Fruit fly (Drosophila melanogaster): ENCODE results near the gene yata.

The yata gene

DNA sequence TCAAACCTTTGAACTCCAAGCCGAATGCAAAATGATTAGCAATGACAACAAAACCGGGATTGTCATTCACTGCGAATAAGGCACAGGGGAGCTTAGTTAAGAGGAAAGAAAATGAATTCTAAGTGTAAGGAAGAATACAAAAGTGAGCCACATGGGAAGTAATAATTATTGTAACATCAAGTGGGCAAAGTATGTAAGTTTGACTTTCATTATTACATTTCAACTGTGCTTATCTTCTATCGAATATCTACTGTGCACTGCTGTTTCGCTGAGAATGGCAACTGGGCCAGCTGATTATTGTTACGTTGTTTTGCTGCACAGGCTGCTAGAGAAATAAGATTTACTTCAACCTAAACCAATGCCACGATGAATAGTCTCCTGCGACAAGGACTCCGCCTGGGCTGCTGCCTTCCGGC, 12.3 kb upstream of the yata start, which contains the start of the genes CG7601 and CIA30 (continued):
- peak; percentile 98 for TF ChIP-seq CG16863 (GFP tag; optimal IDR thresholded peaks at IDR 0.05)
- TF ChIP-seq Fer2 (tag; optimal IDR thresholded peaks at IDR 0.05), result peak; percentile 99
- peak; percentile 99 for TF ChIP-seq zfh2 (GFP tag; optimal IDR thresholded peaks at IDR 0.05)
- no peak for TF ChIP-seq Tbp (GFP tag; optimal IDR thresholded peaks at IDR 0.05)
- peak; percentile 98 for TF ChIP-seq CG18599 (GFP tag; optimal IDR thresholded peaks at IDR 0.05)
- TF ChIP-seq unpg (GFP tag; optimal IDR thresholded peaks at IDR 0.05), result peak; percentile 98
- peak; percentile 63 for TF ChIP-seq CTCF (GFP tag; optimal IDR thresholded peaks at IDR 0.05)
- TF ChIP-seq knrl (GFP tag; IDR thresholded peaks at IDR 0.05; ENCODE audit: partially characterized antibody), result 0 out of 3 replicates have a peak, but pooled peaks have one; percentile 41
- TF ChIP-seq CG8359 (GFP tag; optimal IDR thresholded peaks at IDR 0.05; ENCODE audit: borderline replicate concordance), result peak; percentile 89
- TF ChIP-seq Dll (GFP tag; IDR thresholded peaks at IDR 0.05; ENCODE audit: partially characterized antibody), result peak; percentile 52; the same call in 2 of the 4 replicates
- peak; percentile 100 for TF ChIP-seq Med (GFP tag)
- TF ChIP-seq H15 (GFP tag; IDR thresholded peaks at IDR 0.05), result peak; percentile 100
- peak; percentile 99 for TF ChIP-seq ham (GFP tag; IDR thresholded peaks at IDR 0.05)
- TF ChIP-seq maf-S (GFP tag; optimal IDR thresholded peaks at IDR 0.05), result peak; percentile 98
- peak; percentile 99 for TF ChIP-seq luna (GFP tag; optimal IDR thresholded peaks at IDR 0.05)
- peak; percentile 20 for TF ChIP-seq Dp (GFP tag; optimal IDR thresholded peaks at IDR 0.05)
- peak in 1 of 2 experiments; percentile 93 for TF ChIP-seq Eip74EF (GFP tag; optimal IDR thresholded peaks at IDR 0.05)
- no peak for TF ChIP-seq Lpt (GFP tag; optimal IDR thresholded peaks at IDR 0.05)
- TF ChIP-seq CG4282 (GFP tag; optimal IDR thresholded peaks at IDR 0.05), result peak; percentile 95
- TF ChIP-seq Bgb (GFP tag; IDR thresholded peaks at IDR 0.05; ENCODE audit: partially characterized antibody), result peak; percentile 33; the same call in 1 of the 2 replicates
- TF ChIP-seq dm (GFP tag; optimal IDR thresholded peaks at IDR 0.05), result peak; percentile 96
- peak; percentile 100 for TF ChIP-seq CkIIα-i1 (GFP tag; IDR thresholded peaks at IDR 0.05)
- TF ChIP-seq CG14014 (GFP tag; IDR thresholded peaks at IDR 0.05), result peak; percentile 100
- TF ChIP-seq H2.0 (GFP tag; IDR thresholded peaks at IDR 0.05), result peak; percentile 100
- peak; percentile 95 for TF ChIP-seq CG10462 (GFP tag; optimal IDR thresholded peaks at IDR 0.05)
- TF ChIP-seq CG8765 (GFP tag; IDR thresholded peaks at IDR 0.05), result peak; percentile 100
- TF ChIP-seq btn (GFP tag; optimal IDR thresholded peaks at IDR 0.05), result peak; percentile 99
- peak; percentile 99 for TF ChIP-seq CG5245 (GFP tag; optimal IDR thresholded peaks at IDR 0.05)
- TF ChIP-seq Doc2 (GFP tag; IDR thresholded peaks at IDR 0.05), result peak; percentile 100
- peak; percentile 94 for TF ChIP-seq CG13123 (GFP tag; optimal IDR thresholded peaks at IDR 0.05)
- peak; percentile 100 for TF ChIP-seq MBD-R2 (GFP tag; IDR thresholded peaks at IDR 0.05)
- no peak for TF ChIP-seq hkb (optimal IDR thresholded peaks at IDR 0.05)
- peak; percentile 100 for TF ChIP-seq hkb (GFP tag; IDR thresholded peaks at IDR 0.05)
- TF ChIP-seq HLHmδ (GFP tag; optimal IDR thresholded peaks at IDR 0.05), result no peak
- peak; percentile 97 for TF ChIP-seq nom (GFP tag; optimal IDR thresholded peaks at IDR 0.05)
- TF ChIP-seq ci (GFP tag; IDR thresholded peaks at IDR 0.05), result peak; percentile 100
- peak; percentile 95 for TF ChIP-seq oc (tag; optimal IDR thresholded peaks at IDR 0.05)
- TF ChIP-seq org-1 (GFP tag; optimal IDR thresholded peaks at IDR 0.05), result peak; percentile 98
- peak; percentile 97 for TF ChIP-seq lbe (GFP tag; optimal IDR thresholded peaks at IDR 0.05)
- peak; percentile 100 for TF ChIP-seq peb (GFP tag; IDR thresholded peaks at IDR 0.05)
- peak; percentile 98 for TF ChIP-seq CG12071 (GFP tag; optimal IDR thresholded peaks at IDR 0.05)
- TF ChIP-seq lola (GFP tag; optimal IDR thresholded peaks at IDR 0.05), result peak in 1 of 3 experiments; percentile 93
- no peak for TF ChIP-seq gcm (GFP tag; optimal IDR thresholded peaks at IDR 0.05)
- no peak for TF ChIP-seq Jarid2 (GFP tag; optimal IDR thresholded peaks at IDR 0.05)
- peak; percentile 100 for TF ChIP-seq CG14441 (GFP tag; IDR thresholded peaks at IDR 0.05)
- peak; percentile 98 for TF ChIP-seq CG13424 (tag; optimal IDR thresholded peaks at IDR 0.05)
- peak in 1 of 2 experiments; percentile 91 for TF ChIP-seq eve (GFP tag; optimal IDR thresholded peaks at IDR 0.05)
- TF ChIP-seq CG7271 (tag; optimal IDR thresholded peaks at IDR 0.05), result peak; percentile 96
- peak; percentile 97 for TF ChIP-seq chn (GFP tag; optimal IDR thresholded peaks at IDR 0.05)
- TF ChIP-seq slou (GFP tag; optimal IDR thresholded peaks at IDR 0.05), result peak; percentile 98
- no peak for TF ChIP-seq CG14860 (GFP tag; IDR thresholded peaks at IDR 0.05; ENCODE audit: partially characterized antibody)

Data from whole organism, embryonic.